Fruit fly (Drosophila melanogaster): ENCODE measurements around the gene HINT1.

Gene HINT1

dm6 chr2L:2782790-2783189 lies 12.9 kb downstream of the HINT1 start:
- TF ChIP-seq Rel (GFP tag; optimal IDR thresholded peaks at IDR 0.05) (no peak), Rel (tag; optimal IDR thresholded peaks at IDR 0.05) (no peak), dl (GFP tag; optimal IDR thresholded peaks at IDR 0.05; ENCODE audit: insufficient read depth in 1 of 2, partially characterized antibody in 2 of 2) (no peak), tai (GFP tag; optimal IDR thresholded peaks at IDR 0.05) (no peak), jim (GFP tag; optimal IDR thresholded peaks at IDR 0.05) (no peak), usp (GFP tag; optimal IDR thresholded peaks at IDR 0.05) (no peak), Mio (GFP tag; optimal IDR thresholded peaks at IDR 0.05) (no peak), N (GFP tag; optimal IDR thresholded peaks at IDR 0.05) (no peak), psq (GFP tag; optimal IDR thresholded peaks at IDR 0.05) (no peak), Sp1 (GFP tag; optimal IDR thresholded peaks at IDR 0.05) (no peak), sage (GFP tag; optimal IDR thresholded peaks at IDR 0.05) (no peak), Myc (optimal IDR thresholded peaks at IDR 0.05) (no peak), CrebA (GFP tag; optimal IDR thresholded peaks at IDR 0.05; ENCODE audit: borderline replicate concordance) (no peak), Dfd (GFP tag; optimal IDR thresholded peaks at IDR 0.05) (no peak), CG32264 (GFP tag; optimal IDR thresholded peaks at IDR 0.05) (no peak), Vsx2 (GFP tag; optimal IDR thresholded peaks at IDR 0.05; ENCODE audit: partially characterized antibody) (no peak), dsf (GFP tag; optimal IDR thresholded peaks at IDR 0.05; ENCODE audit: borderline replicate concordance) (no peak), woc (GFP tag; optimal IDR thresholded peaks at IDR 0.05) (no peak), h (GFP tag; optimal IDR thresholded peaks at IDR 0.05) (no peak), fru (GFP tag; optimal IDR thresholded peaks at IDR 0.05) (no peak), Dif (GFP tag; optimal IDR thresholded peaks at IDR 0.05; ENCODE audit: partially characterized antibody) (no peak)

- TF ChIP-seq Hr83 (GFP tag; optimal IDR thresholded peaks at IDR 0.05; ENCODE audit: poor library complexity, severe bottlenecking) = no peak
- TF ChIP-seq rgr (GFP tag; optimal IDR thresholded peaks at IDR 0.05) = no peak
- no peak for TF ChIP-seq Rel (GFP tag; optimal IDR thresholded peaks at IDR 0.05)
- no peak for TF ChIP-seq Rel (tag; optimal IDR thresholded peaks at IDR 0.05)
- no peak for TF ChIP-seq woc (GFP tag; optimal IDR thresholded peaks at IDR 0.05)
- TF ChIP-seq HLH106 (tag; optimal IDR thresholded peaks at IDR 0.05) = no peak
- no peak for TF ChIP-seq CrebA (GFP tag; optimal IDR thresholded peaks at IDR 0.05; ENCODE audit: borderline replicate concordance)
- TF ChIP-seq sv (GFP tag; optimal IDR thresholded peaks at IDR 0.05) = no peak
- TF ChIP-seq Mio (GFP tag; optimal IDR thresholded peaks at IDR 0.05) = no peak
- no peak for TF ChIP-seq Abd-B (GFP tag; optimal IDR thresholded peaks at IDR 0.05)
- TF ChIP-seq psq (GFP tag; optimal IDR thresholded peaks at IDR 0.05) = no peak
- TF ChIP-seq dmrt93B (GFP tag; optimal IDR thresholded peaks at IDR 0.05) = no peak
- no peak for TF ChIP-seq foxo (GFP tag; optimal IDR thresholded peaks at IDR 0.05)
- no peak for TF ChIP-seq Dfd (GFP tag; optimal IDR thresholded peaks at IDR 0.05)
- TF ChIP-seq dsf (GFP tag; optimal IDR thresholded peaks at IDR 0.05; ENCODE audit: borderline replicate concordance) = no peak
- TF ChIP-seq jim (GFP tag; optimal IDR thresholded peaks at IDR 0.05) = no peak
- no peak for TF ChIP-seq Dif (GFP tag; optimal IDR thresholded peaks at IDR 0.05; ENCODE audit: partially characterized antibody)
Observed at dm6 chr2L:2797186-2797585, 27.3 kb downstream of the HINT1 start.

- TF ChIP-seq Dfd (GFP tag; optimal IDR thresholded peaks at IDR 0.05) (no peak), lola (GFP tag; optimal IDR thresholded peaks at IDR 0.05) (no peak), Jra (GFP tag; optimal IDR thresholded peaks at IDR 0.05) (no peak), usp (GFP tag; optimal IDR thresholded peaks at IDR 0.05) (no peak)
Observed at dm6 chr2L:2799909-2800478, 30.1 kb downstream of the HINT1 start, which contains the start of gene Syt1. Syt1 (minus strand) TSS chr2L:2799979.

dm6 chr2L:2800956-2801776 lies 31.2 kb downstream of the HINT1 start:
- TF ChIP-seq psq (GFP tag; optimal IDR thresholded peaks at IDR 0.05) (no peak), rgr (GFP tag; optimal IDR thresholded peaks at IDR 0.05) (no peak), Jra (GFP tag; optimal IDR thresholded peaks at IDR 0.05) (no peak), h (GFP tag; optimal IDR thresholded peaks at IDR 0.05) (peak; percentile 28), OdsH (GFP tag; optimal IDR thresholded peaks at IDR 0.05) (no peak), HLH106 (tag; optimal IDR thresholded peaks at IDR 0.05) (no peak)

Measured in whole organism, wandering third instar larva.